Worm (Caenorhabditis elegans) whole organism, L3 larva: ENCODE measurements around the gene ifas-2.

Experiments used
- ZK546.5 ChIP-seq: sonication (generic microtip); optimal IDR thresholded peaks from 2 replicates; lab custom pipeline; 2017; ENCODE audit warnings: missing biosample characterization, missing genetic modification characterization
- ceh-28 ChIP-seq: fragments of 150-350 bp; optimal IDR thresholded peaks from 2 replicates; lab custom pipeline; 2014; ENCODE audit warnings: missing biosample characterization, missing genetic modification reagents, missing genetic modification characterization
- ceh-82 ChIP-seq: fragments of 150-350 bp; optimal IDR thresholded peaks from 2 replicates; lab custom pipeline; 2014; ENCODE audit warnings: missing biosample characterization, missing genetic modification characterization
- daf-12 ChIP-seq: fragments of 150-350 bp; optimal IDR thresholded peaks from 2 replicates; lab custom pipeline; 2014; ENCODE audit warnings: missing biosample characterization, missing genetic modification reagents, missing genetic modification characterization
- egl-5 ChIP-seq: fragments of 150-350 bp; optimal IDR thresholded peaks from 2 replicates; lab custom pipeline; 2017; ENCODE audit warnings: missing biosample characterization, missing genetic modification reagents, missing genetic modification characterization, inconsistent platforms
- elt-2 ChIP-seq: sonication (generic microtip); optimal IDR thresholded peaks from 2 replicates; lab custom pipeline; 2016; ENCODE audit warnings: missing genetic modification reagents, mild to moderate bottlenecking, missing genetic modification characterization, missing compliant biosample characterization
- eor-1 ChIP-seq, 2 experiments: fragments of 150-350 bp; optimal IDR thresholded peaks; 2 replicates each; lab custom pipeline; 2014 to 2018; ENCODE audit warnings: missing biosample characterization in 2 of 2, missing genetic modification characterization in 2 of 2
- fkh-10 ChIP-seq: sonication (generic microtip); optimal IDR thresholded peaks from 2 replicates; lab custom pipeline; 2017; ENCODE audit warnings: missing biosample characterization, missing genetic modification reagents, missing genetic modification characterization
- fkh-2 ChIP-seq: fragments of 150-350 bp; optimal IDR thresholded peaks from 2 replicates; lab custom pipeline; 2014; ENCODE audit warnings: missing biosample characterization, missing genetic modification reagents, missing genetic modification characterization
- fos-1 ChIP-seq: fragments of 150-350 bp; optimal IDR thresholded peaks from 2 replicates; lab custom pipeline; 2014; ENCODE audit warnings: missing biosample characterization, missing genetic modification characterization
- hmg-11 ChIP-seq: sonication (generic microtip); optimal IDR thresholded peaks from 2 replicates; lab custom pipeline; 2016; ENCODE audit warnings: missing genetic modification characterization, missing compliant biosample characterization
- jun-1 ChIP-seq: fragments of 150-350 bp; optimal IDR thresholded peaks from 2 replicates; lab custom pipeline; 2014; ENCODE audit warnings: missing biosample characterization, missing genetic modification reagents, missing genetic modification characterization
- lin-15B ChIP-seq: fragments of 150-350 bp; optimal IDR thresholded peaks from 2 replicates; lab custom pipeline; 2014; ENCODE audit warnings: missing biosample characterization, missing genetic modification characterization
- lin-39 ChIP-seq: fragments of 150-350 bp; optimal IDR thresholded peaks from 2 replicates; lab custom pipeline; 2018; ENCODE audit warnings: missing biosample characterization, missing genetic modification reagents, missing genetic modification characterization
- mdl-1 ChIP-seq: fragments of 150-350 bp; optimal IDR thresholded peaks from 2 replicates; lab custom pipeline; 2014; ENCODE audit warnings: missing biosample characterization, missing genetic modification characterization
- mml-1 ChIP-seq: fragments of 150-350 bp; sonication (generic microtip); optimal IDR thresholded peaks from 3 replicates; lab custom pipeline; 2014; ENCODE audit warnings: missing biosample characterization, missing genetic modification characterization
- nfya-1 ChIP-seq: sonication (generic microtip); optimal IDR thresholded peaks from 2 replicates; lab custom pipeline; 2017; ENCODE audit warnings: missing genetic modification characterization, mild to moderate bottlenecking, missing compliant biosample characterization, antibody characterized with exemption, moderate library complexity; ENCODE audit not compliant: insufficient read depth
- nhr-11 ChIP-seq: fragments of 150-350 bp; optimal IDR thresholded peaks from 2 replicates; lab custom pipeline; 2014; ENCODE audit warnings: missing biosample characterization, missing genetic modification characterization
- nhr-237 ChIP-seq: fragments of 150-350 bp; optimal IDR thresholded peaks from 2 replicates; lab custom pipeline; 2014; ENCODE audit warnings: missing biosample characterization, missing genetic modification characterization
- nhr-28 ChIP-seq: fragments of 150-350 bp; optimal IDR thresholded peaks from 2 replicates; lab custom pipeline; 2014; ENCODE audit warnings: missing biosample characterization, missing genetic modification characterization
- nhr-43 ChIP-seq: sonication (generic microtip); optimal IDR thresholded peaks from 2 replicates; lab custom pipeline; 2016; ENCODE audit warnings: mild to moderate bottlenecking, missing genetic modification characterization, missing compliant biosample characterization; ENCODE audit not compliant: poor library complexity, severe bottlenecking
- nhr-67 ChIP-seq: fragments of 150-350 bp; optimal IDR thresholded peaks from 2 replicates; lab custom pipeline; 2014; ENCODE audit warnings: missing biosample characterization, missing genetic modification characterization
- nhr-76 ChIP-seq: fragments of 150-350 bp; sonication (generic microtip); optimal IDR thresholded peaks from 5 replicates; lab custom pipeline; 2014; ENCODE audit warnings: missing biosample characterization, missing genetic modification characterization
- nhr-77 ChIP-seq: fragments of 150-350 bp; optimal IDR thresholded peaks from 2 replicates; lab custom pipeline; 2014; ENCODE audit warnings: missing biosample characterization, missing genetic modification characterization
- pha-4 ChIP-seq: fragments of 150-350 bp; optimal IDR thresholded peaks from 2 replicates; lab custom pipeline; 2014; ENCODE audit warnings: missing biosample characterization, missing genetic modification reagents, missing genetic modification characterization
- pqm-1 ChIP-seq: fragments of 150-350 bp; optimal IDR thresholded peaks from 2 replicates; lab custom pipeline; 2017; ENCODE audit warnings: missing biosample characterization, missing genetic modification characterization, inconsistent platforms
- skn-1 ChIP-seq: fragments of 150-350 bp; optimal IDR thresholded peaks from 2 replicates; lab custom pipeline; 2014; ENCODE audit warnings: missing biosample characterization, missing genetic modification characterization
- snpc-4 ChIP-seq: fragments of 150-350 bp; optimal IDR thresholded peaks from 2 replicates; lab custom pipeline; 2014; ENCODE audit warnings: missing biosample characterization, missing genetic modification characterization
- tbx-2 ChIP-seq: sonication (generic microtip); optimal IDR thresholded peaks from 2 replicates; lab custom pipeline; 2016; ENCODE audit warnings: mild to moderate bottlenecking, missing genetic modification characterization, missing compliant biosample characterization
- unc-39 ChIP-seq: sonication (generic microtip); optimal IDR thresholded peaks from 4 replicates; lab custom pipeline; 2017; ENCODE audit warnings: missing biosample characterization, missing genetic modification characterization
- unc-62 ChIP-seq: fragments of 150-350 bp; sonication (generic microtip); optimal IDR thresholded peaks from 4 replicates; lab custom pipeline; 2014; ENCODE audit warnings: missing biosample characterization, missing genetic modification reagents, missing genetic modification characterization
- zag-1 ChIP-seq: fragments of 150-350 bp; optimal IDR thresholded peaks from 2 replicates; lab custom pipeline; 2014; ENCODE audit warnings: missing biosample characterization, missing genetic modification characterization
- ztf-11 ChIP-seq: fragments of 150-350 bp; optimal IDR thresholded peaks from 2 replicates; lab custom pipeline; 2014; ENCODE audit warnings: missing biosample characterization, missing genetic modification characterization
- ztf-4 ChIP-seq: fragments of 150-350 bp; optimal IDR thresholded peaks from 2 replicates; lab custom pipeline; 2014; ENCODE audit warnings: missing biosample characterization, missing genetic modification characterization

ifas-2 gene

ce11 chrV:16888788-16889325 lies at the start of gene ifas-2, which contains the start of gene fbxa-44:
Gene ifas-2, minus strand, starts transcription at chrV:16888888.
Gene fbxa-44, plus strand, starts transcription at chrV:16889275.
- no peak for TF ChIP-seq nhr-77 (tag; lab: Kevin White, UChicago)
- no peak for TF ChIP-seq nhr-28 (tag; lab: Kevin White, UChicago)
- no peak for TF ChIP-seq elt-2 (tag; lab: Kevin White, UChicago)
- no peak for TF ChIP-seq snpc-4 (tag; lab: Kevin White, UChicago)
- TF ChIP-seq skn-1 (tag; lab: Kevin White, UChicago), result no peak
- TF ChIP-seq daf-12, result no peak
- TF ChIP-seq ceh-82, result no peak
- TF ChIP-seq nfya-1 (tag; lab: Kevin White, UChicago), result no peak
- TF ChIP-seq egl-5 (tag; lab: Kevin White, UChicago), result no peak
- TF ChIP-seq nhr-76, result no peak
- TF ChIP-seq ztf-4 (tag; lab: Kevin White, UChicago), result no peak
- no peak for TF ChIP-seq lin-39 (tag; lab: Kevin White, UChicago)
- no peak for TF ChIP-seq ztf-11 (tag; lab: Kevin White, UChicago)
- TF ChIP-seq ZK546.5 (tag; lab: Kevin White, UChicago), result no peak
- no peak for TF ChIP-seq fos-1 (tag; lab: Kevin White, UChicago)
- no peak for TF ChIP-seq eor-1 (tag; optimal IDR thresholded peaks at IDR 0.05; lab: Kevin White, UChicago)
- no peak for TF ChIP-seq zag-1 (tag; lab: Kevin White, UChicago)
- no peak for TF ChIP-seq pha-4 (tag; lab: Kevin White, UChicago)
- no peak for TF ChIP-seq mml-1
- no peak for TF ChIP-seq fkh-10 (GFP tag; lab: Kevin White, UChicago)

- no peak for TF ChIP-seq nhr-67 (tag; lab: Kevin White, UChicago)
- TF ChIP-seq nhr-237 (tag; lab: Kevin White, UChicago), result no peak
- no peak for TF ChIP-seq mml-1
- no peak for TF ChIP-seq hmg-11 (tag; lab: Kevin White, UChicago)
- no peak for TF ChIP-seq mdl-1 (tag; lab: Kevin White, UChicago)
- TF ChIP-seq ztf-11 (tag; lab: Kevin White, UChicago), result no peak
- TF ChIP-seq nhr-76, result no peak
- TF ChIP-seq tbx-2 (tag; lab: Kevin White, UChicago), result no peak
- TF ChIP-seq lin-39 (tag; lab: Kevin White, UChicago), result no peak
- no peak for TF ChIP-seq fkh-2 (tag; lab: Kevin White, UChicago)
- TF ChIP-seq egl-5 (tag; lab: Kevin White, UChicago), result no peak
- no peak for TF ChIP-seq nhr-11 (tag; lab: Kevin White, UChicago)
- TF ChIP-seq nhr-28 (tag; lab: Kevin White, UChicago), result no peak
- TF ChIP-seq pha-4 (tag; lab: Kevin White, UChicago), result no peak
- no peak for TF ChIP-seq daf-12
Measured at ce11 chrV:16927345-16927744, 38.7 kb upstream of the ifas-2 start, which contains the start of gene Y102A5C.36. Gene Y102A5C.36, minus strand, starts transcription at chrV:16927445.

ce11 chrV:16921952-16922351 lies 33.3 kb upstream of the ifas-2 start, which contains the start of gene Y102A5C.4:
Gene Y102A5C.4, plus strand, starts transcription at chrV:16922252.
- TF ChIP-seq nhr-237 (tag; lab: Kevin White, UChicago) (no peak), jun-1 (no peak), nhr-76 (no peak), pha-4 (tag; lab: Kevin White, UChicago) (no peak)

- TF ChIP-seq unc-39 (tag; lab: Kevin White, UChicago) (no peak), nhr-43 (tag; lab: Kevin White, UChicago) (no peak), fkh-2 (tag; lab: Kevin White, UChicago) (no peak), unc-62 (GFP tag; lab: Kevin White, UChicago) (no peak)
Measured at ce11 chrV:16919675-16920074, 31.0 kb upstream of the ifas-2 start.

- TF ChIP-seq eor-1 (tag; optimal IDR thresholded peaks at IDR 0.05; lab: Kevin White, UChicago), result no peak
- TF ChIP-seq ztf-4 (tag; lab: Kevin White, UChicago), result no peak
- TF ChIP-seq lin-15B (tag; lab: Kevin White, UChicago), result no peak
- no peak for TF ChIP-seq pqm-1
- no peak for TF ChIP-seq ceh-28 (tag; lab: Kevin White, UChicago)
- no peak for TF ChIP-seq fkh-10 (GFP tag; lab: Kevin White, UChicago)
- no peak for TF ChIP-seq jun-1
Measured at ce11 chrV:16918378-16918777, 29.7 kb upstream of the ifas-2 start, which contains the start of the genes fbxa-206 and Y102A5C.2. Gene fbxa-206, minus strand, starts transcription at chrV:16918478. Gene Y102A5C.2, plus strand, starts transcription at chrV:16918731.
